Worm (Caenorhabditis elegans): ENCODE results near the gene nhr-235.

- TF ChIP-seq tra-4 (tag; optimal IDR thresholded peaks at IDR 0.05) = no peak
- no peak for TF ChIP-seq B0310.2 (tag; optimal IDR thresholded peaks at IDR 0.05)
- no peak for TF ChIP-seq ama-1 (optimal IDR thresholded peaks at IDR 0.05)
Measured at ce11 chrII:12621908-12622566, 18.4 kb upstream of the nhr-235 start, which contains the start of gene nspe-8.

All from whole organism, early embryonic.